Worm (Caenorhabditis elegans) whole organism, L4/young adult: ENCODE data around the gene wht-5.

Experiments
- W03F9.2 ChIP-seq: fragments of 150-350 bp; optimal IDR thresholded peaks from 2 replicates; lab custom pipeline; 2014; ENCODE audit warnings: missing biosample characterization, missing genetic modification characterization
- dao-5 ChIP-seq: sonication (generic microtip); optimal IDR thresholded peaks from 2 replicates; lab custom pipeline; 2016; ENCODE audit warnings: missing genotype, missing genetic modification characterization, moderate library complexity, missing compliant biosample characterization
- him-1 ChIP-seq: sonication (generic microtip); optimal IDR thresholded peaks from 2 replicates; lab custom pipeline; 2016; ENCODE audit warnings: missing genotype, missing genetic modification reagents, missing genetic modification characterization, missing compliant biosample characterization

DNA sequence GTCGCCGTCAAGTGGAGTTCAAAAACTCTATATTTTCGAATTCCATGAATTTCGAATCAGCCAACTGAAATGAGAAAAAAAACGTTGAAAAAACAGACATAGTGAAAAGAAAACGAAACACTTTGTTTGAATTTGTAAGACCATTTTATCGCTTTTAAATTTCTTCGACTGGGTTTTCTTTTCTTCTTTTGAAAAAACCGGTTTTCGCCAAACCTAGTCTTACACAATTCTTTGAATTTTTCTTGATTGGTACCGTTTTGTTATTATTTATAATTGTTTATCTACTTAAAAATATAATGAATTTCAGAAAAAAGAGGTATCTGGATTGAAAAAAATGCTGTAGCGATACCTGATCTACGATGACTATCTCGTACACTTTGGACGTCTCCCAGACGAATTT is 12.3 kb downstream of the wht-5 start, which contains the start of gene best-22:
- TF ChIP-seq him-1 (tag; lab: Kevin White, UChicago) = no peak
- TF ChIP-seq W03F9.2 = no peak
- TF ChIP-seq dao-5 (tag; lab: Kevin White, UChicago) = no peak
